Worm (Caenorhabditis elegans) whole organism, L4/young adult: ENCODE data around the gene hip-1.

Source experiments
- W03F9.2 ChIP-seq: fragments of 150-350 bp; optimal IDR thresholded peaks from 2 replicates; lab custom pipeline; 2014; ENCODE audit warnings: missing biosample characterization, missing genetic modification characterization
- him-1 ChIP-seq: sonication (generic microtip); optimal IDR thresholded peaks from 2 replicates; lab custom pipeline; 2016; ENCODE audit warnings: missing genotype, missing genetic modification reagents, missing genetic modification characterization, missing compliant biosample characterization

ce11 chrIII:13648540-13648939 is 26.2 kb upstream of the hip-1 start:
- TF ChIP-seq W03F9.2 (tag; lab: Kevin White, UChicago), result no peak
- TF ChIP-seq him-1 (tag; lab: Kevin White, UChicago), result no peak
